Worm (Caenorhabditis elegans) whole organism, early embryonic: ENCODE results near the gene nob-1.

Experiments
- ama-1 ChIP-seq: fragments of 150-350 bp; optimal IDR thresholded peaks from 2 replicates; lab custom pipeline; 2014
- ceh-36 ChIP-seq: sonication (generic microtip); optimal IDR thresholded peaks from 2 replicates; lab custom pipeline; 2016; ENCODE audit warnings: missing genetic modification characterization, inconsistent platforms, missing compliant biosample characterization
- hmg-4 ChIP-seq: fragments of 200-800 bp; sonication (Bioruptor generic); optimal IDR thresholded peaks from 2 replicates; lab custom pipeline; 2018; ENCODE audit warnings: mild to moderate bottlenecking, missing genetic modification characterization, missing compliant biosample characterization
- tra-4 ChIP-seq: sonication (generic microtip); optimal IDR thresholded peaks from 2 replicates; lab custom pipeline; 2017; ENCODE audit warnings: missing genetic modification characterization, missing compliant biosample characterization

- no peak for TF ChIP-seq ama-1
- TF ChIP-seq ceh-36 = no peak
- TF ChIP-seq tra-4 (tag; lab: Kevin White, UChicago) = no peak
- TF ChIP-seq hmg-4 (GFP tag; lab: Kevin White, UChicago) = no peak
These were observed 23.3 kb upstream of the nob-1 start, which contains the start of the genes cest-12 and lonp-2 for ce11 chrIII:12107441-12107840.
